Worm (Caenorhabditis elegans) whole organism, mixed stage, embryonic: Measurements from ENCODE around the gene F45E12.6.

Experiments
- M03D4.4 ChIP-seq: sonication (generic microtip); optimal IDR thresholded peaks from 2 replicates; lab custom pipeline; 2017; ENCODE audit warnings: mild to moderate bottlenecking, missing genetic modification characterization, missing compliant biosample characterization
- blmp-1 ChIP-seq: fragments of 150-350 bp; optimal IDR thresholded peaks from 2 replicates; lab custom pipeline; 2014; ENCODE audit warnings: missing biosample characterization, missing genetic modification characterization
- ceh-39 ChIP-seq: fragments of 150-350 bp; optimal IDR thresholded peaks from 2 replicates; lab custom pipeline; 2014; ENCODE audit warnings: missing biosample characterization, missing genetic modification characterization
- ceh-43 ChIP-seq: fragments of 200-800 bp; sonication (Bioruptor generic); optimal IDR thresholded peaks from 2 replicates; lab custom pipeline; 2018; ENCODE audit warnings: mild to moderate bottlenecking, missing genetic modification characterization, moderate library complexity, missing compliant biosample characterization
- ceh-83 ChIP-seq: fragments of 200-800 bp; sonication (Bioruptor generic); optimal IDR thresholded peaks from 2 replicates; lab custom pipeline; 2018; ENCODE audit warnings: mild to moderate bottlenecking, missing genetic modification characterization, missing compliant biosample characterization
- ces-1 ChIP-seq: fragments of 150-350 bp; optimal IDR thresholded peaks from 2 replicates; lab custom pipeline; 2014; ENCODE audit warnings: missing biosample characterization, missing genetic modification reagents, missing genetic modification characterization
- cnd-1 ChIP-seq: fragments of 200-800 bp; sonication (Bioruptor generic); optimal IDR thresholded peaks from 2 replicates; lab custom pipeline; 2018; ENCODE audit warnings: mild to moderate bottlenecking, missing genetic modification characterization, missing compliant biosample characterization
- drap-1 ChIP-seq: fragments of 200-800 bp; sonication (Bioruptor generic); optimal IDR thresholded peaks from 3 replicates; lab custom pipeline; 2018; ENCODE audit warnings: mild to moderate bottlenecking, missing genetic modification characterization, missing compliant biosample characterization
- elt-1 ChIP-seq: sonication (generic microtip); optimal IDR thresholded peaks from 2 replicates; lab custom pipeline; 2017; ENCODE audit warnings: missing genetic modification characterization, mild to moderate bottlenecking, missing compliant biosample characterization, antibody characterized with exemption, moderate library complexity, borderline replicate concordance; ENCODE audit not compliant: insufficient read depth
- elt-3 ChIP-seq: fragments of 150-350 bp; optimal IDR thresholded peaks from 2 replicates; lab custom pipeline; 2014; ENCODE audit warnings: missing biosample characterization, missing genetic modification characterization
- ham-2 ChIP-seq: fragments of 200-800 bp; sonication (Bioruptor generic); optimal IDR thresholded peaks from 2 replicates; lab custom pipeline; 2018; ENCODE audit warnings: mild to moderate bottlenecking, missing genetic modification characterization, missing compliant biosample characterization
- hlh-1 ChIP-seq: fragments of 150-350 bp; optimal IDR thresholded peaks from 2 replicates; lab custom pipeline; 2014; ENCODE audit warnings: missing biosample characterization, missing genetic modification reagents, missing genetic modification characterization
- lin-13 ChIP-seq: fragments of 150-350 bp; optimal IDR thresholded peaks from 2 replicates; lab custom pipeline; 2014; ENCODE audit warnings: missing biosample characterization, missing genetic modification characterization
- lin-32 ChIP-seq: fragments of 200-800 bp; sonication (Bioruptor generic); optimal IDR thresholded peaks from 2 replicates; lab custom pipeline; 2018; ENCODE audit warnings: mild to moderate bottlenecking, missing genetic modification characterization, missing compliant biosample characterization
- lsy-2 ChIP-seq: fragments of 150-350 bp; optimal IDR thresholded peaks from 2 replicates; lab custom pipeline; 2014; ENCODE audit warnings: missing biosample characterization, missing genetic modification characterization
- mab-5 ChIP-seq: fragments of 150-350 bp; optimal IDR thresholded peaks from 2 replicates; lab custom pipeline; 2014; ENCODE audit warnings: missing biosample characterization, missing genetic modification characterization
- mep-1 ChIP-seq: fragments of 150-350 bp; optimal IDR thresholded peaks from 2 replicates; lab custom pipeline; 2017; ENCODE audit warnings: missing biosample characterization, missing genetic modification reagents, missing genetic modification characterization, inconsistent platforms
- mls-2 ChIP-seq: sonication (generic microtip); optimal IDR thresholded peaks from 2 replicates; lab custom pipeline; 2016; ENCODE audit warnings: mild to moderate bottlenecking, missing genetic modification characterization, moderate library complexity, missing compliant biosample characterization
- nhr-12 ChIP-seq: fragments of 150-350 bp; optimal IDR thresholded peaks from 2 replicates; lab custom pipeline; 2014; ENCODE audit warnings: missing biosample characterization, missing genetic modification characterization
- nhr-2 ChIP-seq: fragments of 150-350 bp; optimal IDR thresholded peaks from 2 replicates; lab custom pipeline; 2014; ENCODE audit warnings: missing biosample characterization, missing genetic modification characterization
- nhr-237 ChIP-seq: fragments of 150-350 bp; optimal IDR thresholded peaks from 2 replicates; lab custom pipeline; 2014; ENCODE audit warnings: missing biosample characterization, missing genetic modification characterization
- nhr-28 ChIP-seq: fragments of 150-350 bp; optimal IDR thresholded peaks from 2 replicates; lab custom pipeline; 2014; ENCODE audit warnings: missing biosample characterization, missing genetic modification characterization
- nhr-76 ChIP-seq: sonication (generic microtip); optimal IDR thresholded peaks from 2 replicates; lab custom pipeline; 2017; ENCODE audit warnings: missing biosample characterization, missing genetic modification characterization
- pha-4 ChIP-seq: fragments of 150-350 bp; optimal IDR thresholded peaks from 2 replicates; lab custom pipeline; 2018; ENCODE audit warnings: missing biosample characterization, missing genetic modification reagents, missing genetic modification characterization
- sem-2 ChIP-seq: fragments of 200-800 bp; sonication (Bioruptor generic); optimal IDR thresholded peaks from 2 replicates; lab custom pipeline; 2018; ENCODE audit warnings: mild to moderate bottlenecking, missing genetic modification characterization, missing compliant biosample characterization
- snpc-4 ChIP-seq: fragments of 150-350 bp; optimal IDR thresholded peaks from 2 replicates; lab custom pipeline; 2014; ENCODE audit warnings: missing biosample characterization, missing genetic modification characterization
- sptf-1 ChIP-seq: sonication (generic microtip); optimal IDR thresholded peaks from 2 replicates; lab custom pipeline; 2017; ENCODE audit warnings: mild to moderate bottlenecking, missing genetic modification characterization, moderate library complexity, missing compliant biosample characterization
- tbx-8 ChIP-seq: fragments of 200-800 bp; sonication (Bioruptor generic); optimal IDR thresholded peaks from 2 replicates; lab custom pipeline; 2018; ENCODE audit warnings: mild to moderate bottlenecking, missing genetic modification characterization, moderate library complexity, missing compliant biosample characterization
- unc-120 ChIP-seq: sonication (generic microtip); optimal IDR thresholded peaks from 2 replicates; lab custom pipeline; 2017; ENCODE audit warnings: missing genetic modification characterization, missing compliant biosample characterization; ENCODE audit not compliant: poor library complexity, severe bottlenecking
- unc-39 ChIP-seq: fragments of 150-350 bp; optimal IDR thresholded peaks from 2 replicates; lab custom pipeline; 2014; ENCODE audit warnings: missing biosample characterization, missing genetic modification characterization
- unc-62 ChIP-seq: fragments of 150-350 bp; optimal IDR thresholded peaks from 2 replicates; lab custom pipeline; 2014; ENCODE audit warnings: missing biosample characterization, missing genetic modification reagents, missing genetic modification characterization
- zip-8 ChIP-seq: fragments of 150-350 bp; optimal IDR thresholded peaks from 2 replicates; lab custom pipeline; 2014; ENCODE audit warnings: missing biosample characterization, missing genetic modification characterization

F45E12.6 gene

DNA sequence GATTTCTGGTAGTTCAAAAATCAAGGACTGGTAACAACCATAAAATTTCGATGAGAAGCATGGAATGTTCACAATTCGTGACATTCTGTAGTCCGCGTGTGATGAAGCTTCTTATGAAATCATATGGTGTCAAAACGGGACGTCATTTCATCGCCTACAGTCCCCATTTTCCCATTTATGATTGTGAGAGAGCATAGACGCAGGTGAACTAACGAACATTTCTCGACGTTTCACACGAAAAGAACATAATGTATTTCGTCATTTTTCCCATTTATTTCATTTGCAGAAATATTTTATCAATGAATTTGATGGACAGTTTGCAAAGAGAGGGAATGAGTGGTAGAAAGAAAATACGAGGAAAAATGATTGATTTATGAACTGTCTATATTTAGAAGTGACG lies 26.8 kb downstream of the F45E12.6 start:
- TF ChIP-seq elt-3 (no peak), mls-2 (no peak), sptf-1 (tag; lab: Kevin White, UChicago) (no peak), M03D4.4 (no peak), ces-1 (GFP tag; lab: Kevin White, UChicago) (no peak), drap-1 (GFP tag; lab: Kevin White, UChicago) (no peak), elt-1 (tag; lab: Kevin White, UChicago) (no peak), snpc-4 (tag; lab: Kevin White, UChicago) (no peak), nhr-2 (tag; lab: Kevin White, UChicago) (no peak), cnd-1 (tag; lab: Kevin White, UChicago) (no peak)

DNA sequence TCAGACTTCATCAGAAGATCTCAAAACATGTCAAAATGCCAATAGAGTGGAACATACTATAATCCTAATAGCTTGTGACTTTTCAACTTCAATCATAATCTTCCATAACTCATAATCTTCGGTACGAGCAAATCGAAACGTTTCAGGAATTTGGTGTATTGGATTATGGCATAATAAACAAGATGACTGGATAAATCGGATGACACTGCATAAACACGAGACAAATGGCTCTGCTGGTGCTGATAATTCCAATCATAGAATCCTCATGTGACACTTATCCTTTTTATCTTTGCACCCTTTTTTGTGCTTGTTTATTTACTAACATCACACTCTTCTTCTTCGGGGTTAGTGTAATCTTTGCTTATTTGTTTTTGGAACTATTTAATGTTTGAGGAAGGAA lies 30.9 kb downstream of the F45E12.6 start:
- no peak for TF ChIP-seq blmp-1 (tag; lab: Kevin White, UChicago)
- TF ChIP-seq nhr-237, result no peak
- no peak for TF ChIP-seq tbx-8 (GFP tag; lab: Kevin White, UChicago)
- TF ChIP-seq mls-2, result no peak
- no peak for TF ChIP-seq nhr-2 (tag; lab: Kevin White, UChicago)
- no peak for TF ChIP-seq ceh-83 (GFP tag; lab: Kevin White, UChicago)
- TF ChIP-seq ceh-39 (tag; lab: Kevin White, UChicago), result no peak
- no peak for TF ChIP-seq unc-120
- no peak for TF ChIP-seq elt-1 (tag; lab: Kevin White, UChicago)
- no peak for TF ChIP-seq sptf-1 (tag; lab: Kevin White, UChicago)
- no peak for TF ChIP-seq mep-1 (tag; lab: Kevin White, UChicago)
- TF ChIP-seq M03D4.4, result no peak
- TF ChIP-seq ceh-43 (GFP tag; lab: Kevin White, UChicago), result no peak
- no peak for TF ChIP-seq unc-62
- TF ChIP-seq lsy-2, result no peak

DNA sequence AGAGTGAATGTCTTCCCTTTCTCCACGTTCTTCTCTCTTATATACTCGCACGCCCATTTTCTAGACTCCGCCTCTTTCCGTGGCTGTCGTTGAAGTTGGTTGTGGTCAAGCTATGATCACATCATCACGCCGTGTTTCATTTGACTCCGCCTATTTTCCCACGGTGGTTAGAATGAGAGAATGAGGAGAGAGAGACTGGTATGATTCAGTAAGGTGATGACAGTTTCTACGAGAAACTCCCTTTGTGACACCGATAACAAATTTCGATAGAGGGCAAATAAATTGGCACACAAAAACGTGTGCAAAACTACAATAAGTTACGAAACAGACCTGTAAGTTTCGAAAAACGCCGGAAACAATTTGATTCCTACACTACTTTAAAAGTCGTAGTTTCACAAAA lies 33.4 kb downstream of the F45E12.6 start:
- TF ChIP-seq lin-32 (GFP tag; lab: Kevin White, UChicago) (no peak), nhr-76 (tag; lab: Kevin White, UChicago) (no peak)
- TF ChIP-seq, all 35 proteins: peak for 0

DNA sequence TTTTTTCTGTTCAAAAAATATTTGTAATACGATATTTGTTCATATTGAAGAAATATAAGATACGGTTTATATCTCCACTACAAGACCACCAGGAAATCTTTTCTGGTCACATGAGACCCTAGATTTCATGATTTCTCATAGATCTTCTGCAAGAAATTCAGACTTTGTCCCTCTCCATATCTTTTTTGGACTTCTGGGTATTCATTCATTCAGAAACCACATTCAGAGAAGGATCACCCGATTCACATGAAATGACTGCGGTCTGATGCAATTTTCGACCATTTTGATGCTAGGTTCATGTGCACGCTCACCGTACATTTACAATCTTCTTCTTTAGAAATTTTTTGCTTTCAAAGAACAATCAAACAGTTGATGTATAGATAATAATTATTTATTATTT lies 34.2 kb downstream of the F45E12.6 start:
- no peak for TF ChIP-seq pha-4
- TF ChIP-seq ham-2, result no peak
- TF ChIP-seq zip-8 (tag; lab: Kevin White, UChicago), result no peak
- TF ChIP-seq sem-2 (GFP tag; lab: Kevin White, UChicago), result no peak
- TF ChIP-seq ceh-39 (tag; lab: Kevin White, UChicago), result no peak
- no peak for TF ChIP-seq mab-5
- no peak for TF ChIP-seq mep-1 (tag; lab: Kevin White, UChicago)
- no peak for TF ChIP-seq M03D4.4
- no peak for TF ChIP-seq lin-13 (tag; lab: Kevin White, UChicago)
- TF ChIP-seq cnd-1 (tag; lab: Kevin White, UChicago), result no peak
- TF ChIP-seq nhr-28, result no peak
- no peak for TF ChIP-seq nhr-12 (tag; lab: Kevin White, UChicago)
- TF ChIP-seq nhr-76 (tag; lab: Kevin White, UChicago), result no peak
- TF ChIP-seq unc-39 (tag; lab: Kevin White, UChicago), result no peak
- TF ChIP-seq nhr-237, result no peak

DNA sequence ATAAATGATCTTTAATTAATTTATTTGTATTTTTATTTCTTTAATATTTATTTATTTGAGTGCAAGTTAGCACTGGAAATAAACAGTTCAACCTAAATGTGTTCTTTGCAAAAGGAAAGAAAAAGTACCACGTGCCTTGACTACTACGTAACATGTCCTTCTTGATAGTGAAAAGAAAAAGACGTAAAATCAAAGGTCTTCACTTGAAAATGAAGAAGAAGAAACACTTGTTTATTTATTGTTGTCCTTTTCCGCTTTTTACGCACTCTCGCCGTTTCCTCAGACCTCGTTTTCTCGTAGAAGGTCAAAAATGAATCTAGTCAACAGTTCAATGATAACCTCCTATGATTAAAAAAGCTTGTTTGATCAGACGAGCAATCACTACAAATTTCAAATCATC lies 36.1 kb downstream of the F45E12.6 start:
- no peak for TF ChIP-seq elt-3
- TF ChIP-seq hlh-1 (tag; lab: Kevin White, UChicago), result no peak
- no peak for TF ChIP-seq lin-32 (GFP tag; lab: Kevin White, UChicago)
- no peak for TF ChIP-seq nhr-237
- TF ChIP-seq nhr-28, result no peak
- no peak for TF ChIP-seq mep-1 (tag; lab: Kevin White, UChicago)
- no peak for TF ChIP-seq mls-2
- no peak for TF ChIP-seq ceh-39 (tag; lab: Kevin White, UChicago)
- no peak for TF ChIP-seq lin-13 (tag; lab: Kevin White, UChicago)
- no peak for TF ChIP-seq zip-8 (tag; lab: Kevin White, UChicago)
- no peak for TF ChIP-seq blmp-1 (tag; lab: Kevin White, UChicago)
- no peak for TF ChIP-seq sptf-1 (tag; lab: Kevin White, UChicago)
- no peak for TF ChIP-seq unc-62
- no peak for TF ChIP-seq elt-1 (tag; lab: Kevin White, UChicago)
- TF ChIP-seq ces-1 (GFP tag; lab: Kevin White, UChicago), result no peak
